Worm (Caenorhabditis elegans): ENCODE results near the gene asna-1.
A peak's percentile ranks its signal among the peaks of the same experiment; 100 is the strongest.

The asna-1 gene

DNA sequence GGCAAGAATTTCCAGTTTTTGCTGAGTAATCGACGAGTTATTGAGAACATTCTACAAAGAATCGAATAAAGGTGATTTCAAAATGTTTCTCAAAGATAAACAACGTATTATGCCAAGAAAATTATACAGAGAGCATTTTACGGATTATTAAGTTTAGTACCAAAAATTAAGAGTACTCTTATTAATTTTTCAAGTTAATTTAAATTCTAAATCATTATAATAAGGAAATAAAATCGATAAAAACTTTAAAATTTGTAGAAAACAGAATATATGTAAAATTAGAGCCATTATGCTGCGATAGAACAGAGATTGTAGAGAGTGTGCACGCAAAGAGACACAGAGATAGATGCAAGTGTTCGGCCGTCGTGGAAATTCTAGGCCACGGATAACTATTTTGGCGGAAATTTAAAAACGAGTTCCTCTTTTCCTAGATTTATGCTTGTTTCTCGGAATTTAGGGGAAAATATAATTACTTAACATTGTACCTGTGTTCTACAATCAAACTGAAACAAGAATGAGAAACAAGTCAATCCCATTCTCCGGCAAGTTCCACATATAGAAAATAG is 44.3 kb upstream of the asna-1 start, which contains the start of gene F44E2.9:
Gene F44E2.9, minus strand, starts transcription at position 51 of the 566 bp plus-strand sequence.
- no peak for TF ChIP-seq nfyb-1 (GFP tag; IDR thresholded peaks at IDR 0.05)
- peak; percentile 74 for TF ChIP-seq D2030.7 (GFP tag; IDR thresholded peaks at IDR 0.05)
- TF ChIP-seq ztf-28 (GFP tag; IDR thresholded peaks at IDR 0.05) = no peak
- TF ChIP-seq bed-1 (GFP tag; IDR thresholded peaks at IDR 0.05) = no peak
- no peak for TF ChIP-seq dpff-1 (tag; optimal IDR thresholded peaks at IDR 0.05)
- TF ChIP-seq madf-10 (tag; optimal IDR thresholded peaks at IDR 0.05) = peak; percentile 17
- peak; percentile 59 for TF ChIP-seq lsl-1 (GFP tag; optimal IDR thresholded peaks at IDR 0.05)
- TF ChIP-seq lin-54 (GFP tag; optimal IDR thresholded peaks at IDR 0.05) = peak; percentile 93
- TF ChIP-seq Y53G8AR.9 (GFP tag; conservative IDR thresholded peaks at IDR 0.05) = no peak
- TF ChIP-seq Y56A3A.18 (GFP tag; IDR thresholded peaks at IDR 0.05) = no peak
- TF ChIP-seq ztf-22 (GFP tag; optimal IDR thresholded peaks at IDR 0.05) = no peak
- no peak for TF ChIP-seq athp-1 (tag; optimal IDR thresholded peaks at IDR 0.05)
- TF ChIP-seq attf-3 (GFP tag; conservative IDR thresholded peaks at IDR 0.05) = no peak
- peak; percentile 84 for TF ChIP-seq dox-1 (GFP tag; IDR thresholded peaks at IDR 0.05)
- TF ChIP-seq madf-6 (GFP tag; IDR thresholded peaks at IDR 0.05) = peak; percentile 78
- TF ChIP-seq zim-3 (tag; optimal IDR thresholded peaks at IDR 0.05) = no peak
- no peak for TF ChIP-seq K11D2.4 (GFP tag; IDR thresholded peaks at IDR 0.05)
- TF ChIP-seq B0261.1 (tag; optimal IDR thresholded peaks at IDR 0.05) = no peak
- TF ChIP-seq T07F8.4 (tag; optimal IDR thresholded peaks at IDR 0.05) = no peak
- no peak for TF ChIP-seq aptf-2 (GFP tag; conservative IDR thresholded peaks at IDR 0.05)
- TF ChIP-seq aptf-3 (GFP tag; IDR thresholded peaks at IDR 0.05) = no peak
- no peak for TF ChIP-seq fkh-3 (tag; optimal IDR thresholded peaks at IDR 0.05)
- no peak for TF ChIP-seq ztf-25 (GFP tag; IDR thresholded peaks at IDR 0.05)
- no peak for TF ChIP-seq lsy-27 (tag; optimal IDR thresholded peaks at IDR 0.05; ENCODE audit: borderline replicate concordance, insufficient read depth)
- 0 out of 2 replicates have a peak, but pooled peaks have one; percentile 19 for TF ChIP-seq rcor-1 (GFP tag; IDR thresholded peaks at IDR 0.05)
- no peak for TF ChIP-seq F57C9.4 (tag; optimal IDR thresholded peaks at IDR 0.05)
- no peak for TF ChIP-seq mel-28 (tag; optimal IDR thresholded peaks at IDR 0.05; ENCODE audit: borderline replicate concordance)
- TF ChIP-seq hmg-20 (GFP tag; IDR thresholded peaks at IDR 0.05) = no peak
- TF ChIP-seq let-607 (tag; optimal IDR thresholded peaks at IDR 0.05) = no peak
- TF ChIP-seq dpl-1 (GFP tag; optimal IDR thresholded peaks at IDR 0.05) = peak; percentile 79
- TF ChIP-seq egl-44 (GFP tag; IDR thresholded peaks at IDR 0.05) = no peak
- TF ChIP-seq mcd-1 (GFP tag; IDR thresholded peaks at IDR 0.05) = peak; percentile 78
- TF ChIP-seq snpc-1.1 (tag; optimal IDR thresholded peaks at IDR 0.05; ENCODE audit: insufficient read depth) = no peak
- 0 out of 2 replicates have a peak, but pooled peaks have one; percentile 49 for TF ChIP-seq hsf-1 (GFP tag; IDR thresholded peaks at IDR 0.05)
- no peak for TF ChIP-seq egl-18 (GFP tag; IDR thresholded peaks at IDR 0.05)
- no peak for TF ChIP-seq B0035.1 (tag; optimal IDR thresholded peaks at IDR 0.05)
- TF ChIP-seq nhr-27 (tag; optimal IDR thresholded peaks at IDR 0.05) = no peak
- no peak for TF ChIP-seq ets-4 (GFP tag; optimal IDR thresholded peaks at IDR 0.05)
- no peak for TF ChIP-seq hlh-26 (GFP tag; conservative IDR thresholded peaks at IDR 0.05)
- no peak for TF ChIP-seq sea-2 (GFP tag; IDR thresholded peaks at IDR 0.05)
- TF ChIP-seq F10E7.11 (tag; optimal IDR thresholded peaks at IDR 0.05) = no peak
- no peak for TF ChIP-seq zfh-2 (GFP tag; conservative IDR thresholded peaks at IDR 0.05)
- no peak for TF ChIP-seq repo-1 (tag; optimal IDR thresholded peaks at IDR 0.05)
- TF ChIP-seq lin-40 (tag; optimal IDR thresholded peaks at IDR 0.05) = no peak
- peak; percentile 41 for TF ChIP-seq K12H6.12 (tag; optimal IDR thresholded peaks at IDR 0.05)
- TF ChIP-seq egrh-3 (GFP tag; IDR thresholded peaks at IDR 0.05) = no peak
- no peak for TF ChIP-seq ceh-58 (GFP tag; IDR thresholded peaks at IDR 0.05)
- no peak for TF ChIP-seq B0336.3 (GFP tag; IDR thresholded peaks at IDR 0.05)
- no peak for TF ChIP-seq mxl-1 (tag; optimal IDR thresholded peaks at IDR 0.05)
